Worm (Caenorhabditis elegans) whole organism, L1 larva: ENCODE results near the gene clec-133.

ENCODE experiments used
- C04F5.9 ChIP-seq: sonication (generic microtip); optimal IDR thresholded peaks from 2 replicates; lab custom pipeline; 2016; ENCODE audit warnings: missing genetic modification characterization, missing compliant biosample characterization
- C16A3.4 ChIP-seq: fragments of 150-350 bp; optimal IDR thresholded peaks from 2 replicates; lab custom pipeline; 2014; ENCODE audit warnings: missing biosample characterization, missing genetic modification characterization
- F16B12.6 ChIP-seq: fragments of 150-350 bp; optimal IDR thresholded peaks from 2 replicates; lab custom pipeline; 2014; ENCODE audit warnings: missing biosample characterization, missing genetic modification characterization
- aha-1 ChIP-seq: fragments of 150-350 bp; optimal IDR thresholded peaks from 2 replicates; lab custom pipeline; 2014; ENCODE audit warnings: missing biosample characterization, missing genetic modification characterization
- alr-1 ChIP-seq: fragments of 200-800 bp; sonication (Bioruptor generic); optimal IDR thresholded peaks from 2 replicates; lab custom pipeline; 2018; ENCODE audit warnings: borderline replicate concordance, mild to moderate bottlenecking, missing genetic modification characterization, missing compliant biosample characterization
- aly-2 ChIP-seq: fragments of 150-350 bp; optimal IDR thresholded peaks from 2 replicates; lab custom pipeline; 2014; ENCODE audit warnings: missing biosample characterization, missing genetic modification characterization
- blmp-1 ChIP-seq: fragments of 150-350 bp; optimal IDR thresholded peaks from 2 replicates; lab custom pipeline; 2014; ENCODE audit warnings: missing biosample characterization, missing genetic modification characterization
- ceh-63 ChIP-seq: fragments of 200-800 bp; sonication (Bioruptor generic); optimal IDR thresholded peaks from 2 replicates; lab custom pipeline; 2018; ENCODE audit warnings: mild to moderate bottlenecking, missing genetic modification characterization, missing compliant biosample characterization
- ceh-8 ChIP-seq: fragments of 200-800 bp; sonication (Bioruptor generic); optimal IDR thresholded peaks from 2 replicates; lab custom pipeline; 2018; ENCODE audit warnings: mild to moderate bottlenecking, missing genetic modification characterization, moderate library complexity, missing compliant biosample characterization
- ceh-82 ChIP-seq, 3 experiments: fragments of 150-350 bp in 1 of 3; sonication (generic microtip) in 2 of 3; optimal IDR thresholded peaks; 2 replicates each; lab custom pipeline; 2014 to 2017; ENCODE audit warnings: missing biosample characterization in 3 of 3, missing genetic modification characterization in 3 of 3
- ceh-88 ChIP-seq: fragments of 200-800 bp; sonication (Bioruptor generic); IDR thresholded peaks from 2 replicates; pipeline ENCODE4 v1.3.6; 2022; ENCODE audit warnings: missing genetic modification characterization, missing compliant biosample characterization
- dpl-1 ChIP-seq, 3 experiments: fragments of 150-350 bp in 2 of 3; sonication (generic microtip) in 1 of 3; optimal IDR thresholded peaks; 2 replicates each; lab custom pipeline; 2014 to 2017; ENCODE audit warnings: missing biosample characterization in 3 of 3, missing genetic modification characterization in 3 of 3, missing genetic modification reagents in 3 of 3
- efl-1 ChIP-seq, 4 experiments: fragments of 150-350 bp; optimal IDR thresholded peaks in 3 of 4; peaks in 1 of 4; 1 replicate in 1 of 4; 2 replicates in 3 of 4; lab custom pipeline; 2014; ENCODE audit warnings: missing biosample characterization in 2 of 4, missing genetic modification characterization in 2 of 4, missing genetic modification reagents in 2 of 4
- egl-27 ChIP-seq, 2 experiments: fragments of 150-350 bp in 1 of 2; sonication (generic microtip); optimal IDR thresholded peaks; 3 replicates each; lab custom pipeline; 2017 to 2018; ENCODE audit warnings: missing biosample characterization in 2 of 2, missing genetic modification characterization in 2 of 2, missing genetic modification reagents in 2 of 2
- elt-3 ChIP-seq, 6 experiments: fragments of 150-350 bp in 1 of 6; sonication (generic microtip); optimal IDR thresholded peaks; 2 replicates each; lab custom pipeline; 2017 to 2018; ENCODE audit warnings: missing biosample characterization in 6 of 6, missing genetic modification characterization in 6 of 6, inconsistent platforms in 1 of 6
- ets-5 ChIP-seq: fragments of 200-800 bp; sonication (Bioruptor generic); IDR thresholded peaks from 2 replicates; pipeline ENCODE4 v1.3.6; 2022; ENCODE audit warnings: missing genetic modification characterization, missing compliant biosample characterization
- fkh-10 ChIP-seq: sonication (generic microtip); optimal IDR thresholded peaks from 2 replicates; lab custom pipeline; 2017; ENCODE audit warnings: missing biosample characterization, missing genetic modification reagents, missing genetic modification characterization
- grh-1 ChIP-seq: fragments of 200-800 bp; sonication (Bioruptor generic); IDR thresholded peaks from 2 replicates; pipeline ENCODE4 v1.3.6; 2022; ENCODE audit warnings: missing genetic modification reagents, missing genetic modification characterization, missing compliant biosample characterization
- hpl-2 ChIP-seq: fragments of 150-350 bp; optimal IDR thresholded peaks from 2 replicates; lab custom pipeline; 2014; ENCODE audit warnings: missing biosample characterization, missing genetic modification reagents, missing genetic modification characterization
- irx-1 ChIP-seq: sonication (generic microtip); optimal IDR thresholded peaks from 2 replicates; lab custom pipeline; 2016; ENCODE audit warnings: missing genetic modification characterization, missing compliant biosample characterization
- isw-1 ChIP-seq: fragments of 200-800 bp; sonication (Bioruptor generic); IDR thresholded peaks from 2 replicates; pipeline ENCODE4 v1.3.6; 2022; ENCODE audit warnings: missing genetic modification characterization, missing compliant biosample characterization
- lin-13 ChIP-seq: fragments of 150-350 bp; optimal IDR thresholded peaks from 2 replicates; lab custom pipeline; 2014; ENCODE audit warnings: missing biosample characterization, missing genetic modification reagents, missing genetic modification characterization
- lin-15B ChIP-seq: fragments of 150-350 bp; sonication (generic microtip); optimal IDR thresholded peaks from 3 replicates; lab custom pipeline; 2014; ENCODE audit warnings: missing biosample characterization, missing genetic modification characterization
- lin-35 ChIP-seq, 2 experiments: fragments of 150-350 bp; optimal IDR thresholded peaks; 2 replicates each; lab custom pipeline; 2014; ENCODE audit warnings: missing biosample characterization in 2 of 2, missing genetic modification characterization in 2 of 2, missing genetic modification reagents in 2 of 2
- lin-39 ChIP-seq: fragments of 150-350 bp; optimal IDR thresholded peaks from 2 replicates; lab custom pipeline; 2014; ENCODE audit warnings: missing biosample characterization, missing genetic modification reagents, missing genetic modification characterization
- lir-3 ChIP-seq: sonication (generic microtip); optimal IDR thresholded peaks from 2 replicates; lab custom pipeline; 2016; ENCODE audit warnings: mild to moderate bottlenecking, missing genetic modification characterization, moderate library complexity, missing compliant biosample characterization; ENCODE audit not compliant: poor library complexity
- mdl-1 ChIP-seq, 2 experiments: fragments of 150-350 bp; optimal IDR thresholded peaks; 2 replicates each; lab custom pipeline; 2014 to 2017; ENCODE audit warnings: missing biosample characterization in 2 of 2, missing genetic modification characterization in 2 of 2, inconsistent platforms in 1 of 2
- mef-2 ChIP-seq: fragments of 150-350 bp; optimal IDR thresholded peaks from 2 replicates; lab custom pipeline; 2014; ENCODE audit warnings: missing biosample characterization, missing genetic modification characterization
- nhr-12 ChIP-seq: sonication (generic microtip); optimal IDR thresholded peaks from 2 replicates; lab custom pipeline; 2017; ENCODE audit warnings: missing biosample characterization, missing genetic modification characterization
- nhr-19 ChIP-seq: fragments of 200-800 bp; sonication (Bioruptor generic); conservative IDR thresholded peaks from 2 replicates; pipeline ENCODE4 v1.3.6; 2022; ENCODE audit warnings: missing genetic modification characterization, missing compliant biosample characterization
- nhr-237 ChIP-seq: fragments of 150-350 bp; optimal IDR thresholded peaks from 2 replicates; lab custom pipeline; 2014; ENCODE audit warnings: missing biosample characterization, missing genetic modification characterization
- nhr-47 ChIP-seq: sonication (generic microtip); optimal IDR thresholded peaks from 2 replicates; lab custom pipeline; 2016; ENCODE audit warnings: mild to moderate bottlenecking, missing genetic modification characterization, moderate library complexity, missing compliant biosample characterization
- nhr-77 ChIP-seq: fragments of 150-350 bp; optimal IDR thresholded peaks from 2 replicates; lab custom pipeline; 2014; ENCODE audit warnings: missing biosample characterization, missing genetic modification characterization
- nhr-85 ChIP-seq: sonication (generic microtip); peaks from one replicate; lab custom pipeline; 2016; ENCODE audit warnings: missing genetic modification characterization, inconsistent platforms, missing compliant biosample characterization
- nhr-90 ChIP-seq: sonication (generic microtip); optimal IDR thresholded peaks from 2 replicates; lab custom pipeline; 2016; ENCODE audit warnings: mild to moderate bottlenecking, missing genetic modification characterization, missing compliant biosample characterization; ENCODE audit not compliant: poor library complexity
- pag-3 ChIP-seq: sonication (generic microtip); optimal IDR thresholded peaks from 2 replicates; lab custom pipeline; 2017; ENCODE audit warnings: missing genetic modification characterization, mild to moderate bottlenecking, missing compliant biosample characterization, antibody characterized with exemption, borderline replicate concordance; ENCODE audit not compliant: insufficient read depth
- rnt-1 ChIP-seq: sonication (generic microtip); optimal IDR thresholded peaks from 2 replicates; lab custom pipeline; 2016; ENCODE audit warnings: mild to moderate bottlenecking, missing genetic modification characterization, moderate library complexity, missing compliant biosample characterization
- snpc-4 ChIP-seq: fragments of 150-350 bp; optimal IDR thresholded peaks from 2 replicates; lab custom pipeline; 2014; ENCODE audit warnings: missing biosample characterization, missing genetic modification characterization
- snu-23 ChIP-seq: sonication (generic microtip); optimal IDR thresholded peaks from 2 replicates; lab custom pipeline; 2016; ENCODE audit warnings: missing genetic modification characterization, missing compliant biosample characterization
- sptf-1 ChIP-seq: fragments of 150-350 bp; optimal IDR thresholded peaks from 2 replicates; lab custom pipeline; 2014; ENCODE audit warnings: missing biosample characterization, missing genetic modification characterization
- tbx-2 ChIP-seq: sonication (generic microtip); optimal IDR thresholded peaks from 2 replicates; lab custom pipeline; 2016; ENCODE audit warnings: missing genetic modification characterization, missing compliant biosample characterization
- tlp-1 ChIP-seq: fragments of 150-350 bp; optimal IDR thresholded peaks from 2 replicates; lab custom pipeline; 2014; ENCODE audit warnings: missing biosample characterization, missing genetic modification characterization
- unc-86 ChIP-seq: sonication (generic microtip); optimal IDR thresholded peaks from 2 replicates; lab custom pipeline; 2016; ENCODE audit warnings: missing genetic modification characterization, missing compliant biosample characterization
- unc-98 ChIP-seq: fragments of 200-800 bp; sonication (Bioruptor generic); IDR thresholded peaks from 2 replicates; pipeline ENCODE4 v1.3.6; 2022; ENCODE audit warnings: missing genetic modification characterization, missing compliant biosample characterization
- vab-15 ChIP-seq: sonication (generic microtip); optimal IDR thresholded peaks from 2 replicates; lab custom pipeline; 2017; ENCODE audit warnings: missing genotype, mild to moderate bottlenecking, missing genetic modification characterization, missing compliant biosample characterization
- xbp-1 ChIP-seq: sonication (generic microtip); optimal IDR thresholded peaks from 2 replicates; lab custom pipeline; 2016; ENCODE audit warnings: missing genetic modification characterization, missing compliant biosample characterization
- ztf-11 ChIP-seq, 2 experiments: sonication (generic microtip); optimal IDR thresholded peaks; 2 replicates each; lab custom pipeline; 2016 to 2017; ENCODE audit warnings: missing genetic modification characterization in 2 of 2, missing biosample characterization in 1 of 2, missing compliant biosample characterization in 1 of 2

Gene clec-133

DNA sequence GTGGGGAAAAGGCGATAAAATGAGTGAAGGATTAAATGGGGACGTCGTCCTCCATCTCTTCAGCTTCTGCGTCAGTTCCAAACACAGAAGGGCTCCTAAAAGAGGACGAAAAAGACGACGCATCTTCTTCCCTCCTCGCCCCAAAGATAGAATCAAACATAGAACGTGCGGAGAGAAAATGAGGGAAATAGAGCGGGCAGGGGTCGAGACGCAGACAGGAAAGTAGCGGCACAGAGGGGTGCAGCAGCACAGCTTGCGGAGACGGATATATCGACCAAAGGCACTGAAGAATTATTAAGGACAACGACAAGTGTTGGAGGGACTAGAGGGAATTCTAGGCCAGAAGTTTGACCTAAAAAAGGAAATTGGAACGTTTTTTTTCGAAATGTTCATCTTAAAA, 30.9 kb upstream of the clec-133 start (continued):
- TF ChIP-seq isw-1 (GFP tag; lab: Robert Waterston, UW) (no peak), nhr-19 (GFP tag; lab: Robert Waterston, UW) (no peak), efl-1 (optimal IDR thresholded peaks at IDR 0.05; lab: Kevin White, UChicago) (peak; percentile 47 to 65), efl-1 (GFP tag; optimal IDR thresholded peaks at IDR 0.05 in 1 of 2; lab: Kevin White, UChicago) (peak; percentile 30 to 76), nhr-85 (tag; lab: Kevin White, UChicago) (no peak), ceh-8 (GFP tag; lab: Kevin White, UChicago) (no peak), C16A3.4 (tag; lab: Kevin White, UChicago) (no peak), lin-39 (no peak), snpc-4 (tag; lab: Kevin White, UChicago) (no peak), aha-1 (tag; lab: Kevin White, UChicago) (no peak), alr-1 (tag; lab: Kevin White, UChicago) (no peak), aly-2 (no peak), blmp-1 (tag; lab: Kevin White, UChicago) (no peak), nhr-47 (tag; lab: Kevin White, UChicago) (peak; percentile 42), unc-86 (tag; lab: Kevin White, UChicago) (peak; percentile 12), fkh-10 (GFP tag; lab: Kevin White, UChicago) (peak; percentile 44), F16B12.6 (tag; lab: Kevin White, UChicago) (peak; percentile 36), snu-23 (GFP tag; lab: Kevin White, UChicago) (no peak), dpl-1 (GFP tag; optimal IDR thresholded peaks at IDR 0.05; lab: Kevin White, UChicago) (peak in 1 of 3 experiments; percentile 15), lin-15B (tag; lab: Kevin White, UChicago) (no peak), unc-98 (no peak), C04F5.9 (tag; lab: Kevin White, UChicago) (no peak), ceh-88 (GFP tag; lab: Robert Waterston, UW) (no peak), hpl-2 (no peak), nhr-90 (tag; lab: Kevin White, UChicago) (no peak), nhr-77 (tag; lab: Kevin White, UChicago) (no peak), lin-13 (GFP tag; lab: Kevin White, UChicago) (no peak), grh-1 (no peak), egl-27 (tag; optimal IDR thresholded peaks at IDR 0.05; lab: Kevin White, UChicago) (no peak), elt-3 (tag; optimal IDR thresholded peaks at IDR 0.05; lab: Kevin White, UChicago) (no peak), tbx-2 (no peak)
- TF ChIP-seq, all 84 proteins: peak for 12

DNA sequence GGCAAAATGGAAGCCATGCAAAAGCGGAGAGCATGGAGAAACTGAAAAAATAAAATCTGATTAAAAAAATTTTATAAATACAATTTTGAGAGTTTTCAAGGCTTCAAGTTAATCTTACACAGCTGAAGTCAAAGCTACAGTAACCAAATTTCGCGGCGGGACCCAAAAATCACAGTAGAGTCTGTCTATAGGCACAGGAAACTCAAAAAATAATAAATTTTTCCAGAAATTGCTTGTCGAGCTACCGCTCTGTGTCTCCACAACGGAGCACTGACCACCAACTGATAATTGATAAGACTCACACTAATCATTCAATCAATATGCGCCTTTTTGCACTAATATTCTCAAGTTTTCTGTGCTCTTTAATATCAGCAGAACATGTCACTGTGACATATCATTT, 27.9 kb upstream of the clec-133 start, which contains the start of gene W10G11.19:
W10G11.19 (plus strand) TSS at position 301 of the 400 bp plus-strand sequence.
- TF ChIP-seq ztf-11 (tag; optimal IDR thresholded peaks at IDR 0.05; lab: Kevin White, UChicago) (no peak), nhr-237 (tag; lab: Kevin White, UChicago) (no peak), tlp-1 (tag; lab: Kevin White, UChicago) (no peak), ceh-63 (GFP tag; lab: Kevin White, UChicago) (no peak), nhr-77 (tag; lab: Kevin White, UChicago) (no peak), ceh-82 (tag; optimal IDR thresholded peaks at IDR 0.05; lab: Kevin White, UChicago) (no peak), C16A3.4 (tag; lab: Kevin White, UChicago) (no peak), elt-3 (tag; optimal IDR thresholded peaks at IDR 0.05; lab: Kevin White, UChicago) (no peak), rnt-1 (tag; lab: Kevin White, UChicago) (no peak)
- TF ChIP-seq, all 84 proteins: peak for 0

- TF ChIP-seq nhr-19 (GFP tag; lab: Robert Waterston, UW) (peak; percentile 61), nhr-47 (tag; lab: Kevin White, UChicago) (peak; percentile 87), lir-3 (no peak), ceh-88 (GFP tag; lab: Robert Waterston, UW) (0 out of 2 replicates have a peak, but pooled peaks have one; percentile 41), vab-15 (tag; lab: Kevin White, UChicago) (no peak), mef-2 (no peak), lin-39 (peak; percentile 43), irx-1 (peak; percentile 81), xbp-1 (peak; percentile 84), mdl-1 (tag; optimal IDR thresholded peaks at IDR 0.05; lab: Kevin White, UChicago) (no peak), lin-35 (GFP tag; optimal IDR thresholded peaks at IDR 0.05; lab: Kevin White, UChicago) (peak; percentile 49 to 54), blmp-1 (tag; lab: Kevin White, UChicago) (peak; percentile 20), unc-98 (no peak), ceh-8 (GFP tag; lab: Kevin White, UChicago) (peak; percentile 50), aha-1 (tag; lab: Kevin White, UChicago) (no peak), sptf-1 (tag; lab: Kevin White, UChicago) (no peak), ets-5 (GFP tag; lab: Robert Waterston, UW) (no peak), nhr-12 (tag; lab: Kevin White, UChicago) (no peak), pag-3 (tag; lab: Kevin White, UChicago) (no peak), hpl-2 (no peak), grh-1 (peak; percentile 56)
These were observed 24.8 kb upstream of the clec-133 start, which contains the start of gene dnc-3 for ce11 chrII:3553453-3553852. dnc-3 (plus strand) TSS chrII:3553724.
